Worm (Caenorhabditis elegans) whole organism, young adult: ENCODE data around the gene F40C5.1.

Experiments
- B0261.1 ChIP-seq: sonication (generic microtip); optimal IDR thresholded peaks from 2 replicates; lab custom pipeline; 2016; ENCODE audit warnings: mild to moderate bottlenecking, missing genetic modification characterization, moderate library complexity, missing compliant biosample characterization
- C17E4.6 ChIP-seq: fragments of 200-800 bp; sonication (Bioruptor generic); IDR thresholded peaks from 2 replicates; pipeline ENCODE4 v1.3.6; 2022; ENCODE audit warnings: missing genetic modification reagents, missing genetic modification characterization, missing compliant biosample characterization
- F10E7.11 ChIP-seq: sonication (generic microtip); optimal IDR thresholded peaks from 2 replicates; lab custom pipeline; 2017; ENCODE audit warnings: mild to moderate bottlenecking, missing genetic modification characterization, moderate library complexity, missing compliant biosample characterization
- F49E8.2 ChIP-seq: sonication (generic microtip); optimal IDR thresholded peaks from 3 replicates; lab custom pipeline; 2017; ENCODE audit warnings: missing genetic modification characterization, mild to moderate bottlenecking, missing compliant biosample characterization, antibody characterized with exemption, moderate library complexity; ENCODE audit not compliant: insufficient read depth
- T07F8.4 ChIP-seq: sonication (generic microtip); optimal IDR thresholded peaks from 2 replicates; lab custom pipeline; 2016; ENCODE audit warnings: mild to moderate bottlenecking, missing genetic modification characterization, moderate library complexity, missing compliant biosample characterization
- Y53F4B.3 ChIP-seq: fragments of 200-800 bp; sonication (Bioruptor generic); IDR thresholded peaks from 2 replicates; pipeline ENCODE4 v1.3.6; 2022; ENCODE audit warnings: missing genetic modification reagents, missing genetic modification characterization, missing compliant biosample characterization
- Y79H2A.3 ChIP-seq: fragments of 200-800 bp; sonication (Bioruptor generic); conservative IDR thresholded peaks from 2 replicates; pipeline ENCODE4 v1.3.6; 2022; ENCODE audit warnings: missing genetic modification reagents, missing genetic modification characterization, missing compliant biosample characterization
- Y95B8A.8 ChIP-seq: fragments of 200-800 bp; sonication (Bioruptor generic); IDR thresholded peaks from 2 replicates; pipeline ENCODE4 v1.3.6; 2022; ENCODE audit warnings: missing genetic modification reagents, missing genetic modification characterization, missing compliant biosample characterization
- ZK185.1 ChIP-seq: sonication (generic microtip); optimal IDR thresholded peaks from 2 replicates; lab custom pipeline; 2016; ENCODE audit warnings: mild to moderate bottlenecking, missing genetic modification characterization, missing compliant biosample characterization; ENCODE audit not compliant: poor library complexity, severe bottlenecking
- akir-1 ChIP-seq: fragments of 200-800 bp; sonication (Bioruptor generic); optimal IDR thresholded peaks from 2 replicates; lab custom pipeline; 2018; ENCODE audit warnings: mild to moderate bottlenecking, missing genetic modification characterization, moderate library complexity, missing compliant biosample characterization
- attf-3 ChIP-seq: fragments of 200-800 bp; sonication (Bioruptor generic); conservative IDR thresholded peaks from 2 replicates; pipeline ENCODE4 v1.3.6; 2022; ENCODE audit warnings: missing genetic modification reagents, missing genetic modification characterization, missing compliant biosample characterization
- attf-5 ChIP-seq: fragments of 200-800 bp; sonication (Bioruptor generic); optimal IDR thresholded peaks from 2 replicates; lab custom pipeline; 2018; ENCODE audit warnings: mild to moderate bottlenecking, missing genetic modification characterization, missing compliant biosample characterization
- cebp-1 ChIP-seq, 2 experiments: fragments of 200-800 bp in 1 of 2; sonication (Bioruptor generic) in 1 of 2; sonication (generic microtip) in 1 of 2; IDR thresholded peaks in 1 of 2; optimal IDR thresholded peaks in 1 of 2; 2 replicates each; pipeline versions ENCODE4 v1.3.6 to Lab custom; 2017 to 2022; ENCODE audit warnings: missing compliant biosample characterization in 2 of 2, missing genetic modification characterization in 2 of 2, mild to moderate bottlenecking in 1 of 2, missing genetic modification reagents in 1 of 2, moderate library complexity in 1 of 2
- ceh-100 ChIP-seq: fragments of 200-800 bp; sonication (Bioruptor generic); IDR thresholded peaks from 2 replicates; pipeline ENCODE4 v1.3.6; 2022; ENCODE audit warnings: missing genetic modification reagents, missing genetic modification characterization, missing compliant biosample characterization
- ceh-58 ChIP-seq: fragments of 200-800 bp; sonication (Bioruptor generic); IDR thresholded peaks from 2 replicates; pipeline ENCODE4 v1.3.6; 2022; ENCODE audit warnings: missing genetic modification characterization, missing compliant biosample characterization
- ceh-91 ChIP-seq: fragments of 200-800 bp; sonication (Bioruptor generic); IDR thresholded peaks from 2 replicates; pipeline ENCODE4 v1.3.6; 2022; ENCODE audit warnings: missing genetic modification reagents, missing genetic modification characterization, missing compliant biosample characterization
- dpff-1 ChIP-seq: sonication (generic microtip); optimal IDR thresholded peaks from 2 replicates; lab custom pipeline; 2017; ENCODE audit warnings: mild to moderate bottlenecking, missing genetic modification characterization, missing compliant biosample characterization
- egl-44 ChIP-seq: fragments of 200-800 bp; sonication (Bioruptor generic); IDR thresholded peaks from 2 replicates; pipeline ENCODE4 v1.3.6; 2022; ENCODE audit warnings: missing genetic modification reagents, missing genetic modification characterization, missing compliant biosample characterization
- egrh-3 ChIP-seq: fragments of 200-800 bp; sonication (Bioruptor generic); IDR thresholded peaks from 2 replicates; pipeline ENCODE4 v1.3.6; 2022; ENCODE audit warnings: missing genetic modification reagents, missing genetic modification characterization, missing compliant biosample characterization
- gei-17 ChIP-seq: fragments of 200-800 bp; sonication (Bioruptor generic); optimal IDR thresholded peaks from 2 replicates; lab custom pipeline; 2018; ENCODE audit warnings: mild to moderate bottlenecking, missing genetic modification characterization, missing compliant biosample characterization
- hlh-12 ChIP-seq: sonication (generic microtip); optimal IDR thresholded peaks from 2 replicates; lab custom pipeline; 2016; ENCODE audit warnings: missing genetic modification characterization, missing compliant biosample characterization
- hmg-1.2 ChIP-seq: fragments of 200-800 bp; sonication (Bioruptor generic); IDR thresholded peaks from 2 replicates; pipeline ENCODE4 v1.3.6; 2022; ENCODE audit warnings: missing genetic modification reagents, missing genetic modification characterization, missing compliant biosample characterization
- let-526 ChIP-seq: fragments of 200-800 bp; sonication (Bioruptor generic); IDR thresholded peaks from 2 replicates; pipeline ENCODE4 v1.3.6; 2022; ENCODE audit warnings: missing genetic modification reagents, missing genetic modification characterization, missing compliant biosample characterization
- let-607 ChIP-seq, 2 experiments: fragments of 200-800 bp in 1 of 2; sonication (Bioruptor generic) in 1 of 2; sonication (generic microtip) in 1 of 2; optimal IDR thresholded peaks; 2 replicates each; lab custom pipeline; 2016 to 2018; ENCODE audit warnings: mild to moderate bottlenecking in 2 of 2, missing compliant biosample characterization in 2 of 2, missing genetic modification characterization in 2 of 2, moderate library complexity in 2 of 2, missing genotype in 1 of 2
- lin-40 ChIP-seq: sonication (generic microtip); optimal IDR thresholded peaks from 2 replicates; lab custom pipeline; 2016; ENCODE audit warnings: missing genetic modification characterization, mild to moderate bottlenecking, missing compliant biosample characterization, missing genotype, missing genetic modification reagents
- madf-10 ChIP-seq: sonication (generic microtip); optimal IDR thresholded peaks from 2 replicates; lab custom pipeline; 2016; ENCODE audit warnings: mild to moderate bottlenecking, missing genetic modification characterization, missing compliant biosample characterization
- madf-3 ChIP-seq: fragments of 200-800 bp; sonication (Bioruptor generic); IDR thresholded peaks from 2 replicates; pipeline ENCODE4 v1.3.6; 2022; ENCODE audit warnings: missing genetic modification reagents, missing genetic modification characterization, missing compliant biosample characterization
- madf-8 ChIP-seq: fragments of 200-800 bp; sonication (Bioruptor generic); conservative IDR thresholded peaks from 2 replicates; pipeline ENCODE4 v1.3.6; 2022; ENCODE audit warnings: missing genetic modification reagents, missing genetic modification characterization, missing compliant biosample characterization
- mel-28 ChIP-seq: sonication (generic microtip); optimal IDR thresholded peaks from 2 replicates; lab custom pipeline; 2016; ENCODE audit warnings: borderline replicate concordance, mild to moderate bottlenecking, missing genetic modification characterization, missing compliant biosample characterization
- mes-4 ChIP-seq: sonication (generic microtip); optimal IDR thresholded peaks from 2 replicates; lab custom pipeline; 2016; ENCODE audit warnings: missing genotype, missing genetic modification characterization, missing compliant biosample characterization
- nfya-2 ChIP-seq: fragments of 200-800 bp; sonication (Bioruptor generic); IDR thresholded peaks from 2 replicates; pipeline ENCODE4 v1.3.6; 2022; ENCODE audit warnings: missing genetic modification reagents, missing genetic modification characterization, missing compliant biosample characterization
- nfyb-1 ChIP-seq: fragments of 200-800 bp; sonication (Bioruptor generic); IDR thresholded peaks from 2 replicates; pipeline ENCODE4 v1.3.6; 2022; ENCODE audit warnings: missing genetic modification reagents, missing genetic modification characterization, missing compliant biosample characterization
- nhr-120 ChIP-seq: fragments of 200-800 bp; sonication (Bioruptor generic); IDR thresholded peaks from 2 replicates; pipeline ENCODE4 v1.3.6; 2022; ENCODE audit warnings: missing genetic modification characterization, missing compliant biosample characterization
- nhr-90 ChIP-seq: sonication (generic microtip); optimal IDR thresholded peaks from 2 replicates; lab custom pipeline; 2016; ENCODE audit warnings: missing genotype, mild to moderate bottlenecking, missing genetic modification characterization, missing compliant biosample characterization
- rcor-1 ChIP-seq: fragments of 200-800 bp; sonication (Bioruptor generic); IDR thresholded peaks from 2 replicates; pipeline ENCODE4 v1.3.6; 2022; ENCODE audit warnings: missing genetic modification reagents, missing genetic modification characterization, missing compliant biosample characterization
- repo-1 ChIP-seq: sonication (generic microtip); optimal IDR thresholded peaks from 2 replicates; lab custom pipeline; 2017; ENCODE audit warnings: mild to moderate bottlenecking, missing genetic modification characterization, missing compliant biosample characterization
- rpc-1 ChIP-seq, 2 experiments: fragments of 150-350 bp in 1 of 2; sonication (generic microtip) in 1 of 2; optimal IDR thresholded peaks; 2 replicates each; lab custom pipeline; 2014 to 2018; ENCODE audit warnings: missing biosample characterization in 1 of 2, missing genetic modification characterization in 1 of 2, missing genetic modification reagents in 1 of 2, missing genotype in 1 of 2
- sea-2 ChIP-seq: fragments of 200-800 bp; sonication (Bioruptor generic); IDR thresholded peaks from 2 replicates; pipeline ENCODE4 v1.3.6; 2022; ENCODE audit warnings: missing genetic modification characterization, missing compliant biosample characterization
- snpc-1.3 ChIP-seq: sonication (generic microtip); optimal IDR thresholded peaks from 2 replicates; lab custom pipeline; 2017; ENCODE audit warnings: missing genetic modification characterization, mild to moderate bottlenecking, missing compliant biosample characterization, antibody characterized with exemption, moderate library complexity, missing genotype, missing genetic modification reagents; ENCODE audit not compliant: insufficient read depth
- snpc-3.4 ChIP-seq: sonication (generic microtip); optimal IDR thresholded peaks from 2 replicates; lab custom pipeline; 2017; ENCODE audit warnings: missing genetic modification characterization, mild to moderate bottlenecking, missing compliant biosample characterization, antibody characterized with exemption, moderate library complexity, missing genotype, missing genetic modification reagents
- snpc-4 ChIP-seq, 5 experiments: fragments of 150-350 bp in 1 of 5; sonication (generic microtip) in 4 of 5; optimal IDR thresholded peaks; 2 replicates each; lab custom pipeline; 2014 to 2018; ENCODE audit warnings: missing genetic modification characterization in 5 of 5, missing biosample characterization in 3 of 5, antibody characterized with exemption in 2 of 5, mild to moderate bottlenecking in 2 of 5, missing compliant biosample characterization in 2 of 5, missing genotype in 2 of 5, moderate library complexity in 2 of 5, missing genetic modification reagents in 1 of 5
- sptf-2 ChIP-seq: fragments of 200-800 bp; sonication (Bioruptor generic); optimal IDR thresholded peaks from 2 replicates; lab custom pipeline; 2018; ENCODE audit warnings: mild to moderate bottlenecking, missing genetic modification characterization, missing compliant biosample characterization
- tlf-1 ChIP-seq: fragments of 200-800 bp; sonication (Bioruptor generic); optimal IDR thresholded peaks from 2 replicates; lab custom pipeline; 2018; ENCODE audit warnings: mild to moderate bottlenecking, missing genetic modification characterization, missing compliant biosample characterization
- ztf-3 ChIP-seq: fragments of 200-800 bp; sonication (Bioruptor generic); optimal IDR thresholded peaks from 2 replicates; lab custom pipeline; 2018; ENCODE audit warnings: mild to moderate bottlenecking, missing genetic modification characterization, missing compliant biosample characterization

F40C5.1 gene

DNA sequence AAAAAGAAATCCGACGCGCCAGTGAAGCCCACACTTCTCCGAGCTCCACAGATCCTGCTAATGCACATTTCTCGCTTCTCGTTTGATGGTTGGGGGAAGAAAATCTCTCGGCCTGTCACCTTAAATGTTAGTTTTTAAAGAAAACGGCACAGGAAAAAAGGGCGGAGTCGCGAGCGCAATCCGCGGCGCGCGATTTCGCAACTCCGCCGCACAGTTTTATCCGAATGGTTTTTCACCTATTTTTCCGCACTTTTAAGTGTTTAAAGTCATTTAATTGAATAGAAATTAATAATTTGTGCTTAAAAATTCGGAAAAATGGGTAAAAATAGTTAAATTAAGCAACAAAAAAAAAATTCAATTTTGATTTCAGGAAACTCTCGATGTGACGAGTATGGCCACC is 15.1 kb downstream of the F40C5.1 start (continued):
- TF ChIP-seq nhr-120 (GFP tag; lab: Robert Waterston, UW) (no peak), C17E4.6 (GFP tag; lab: Robert Waterston, UW) (no peak), F49E8.2 (tag; lab: Kevin White, UChicago) (no peak), madf-8 (no peak), dpff-1 (tag; lab: Kevin White, UChicago) (no peak), hmg-1.2 (GFP tag; lab: Robert Waterston, UW) (0 out of 2 replicates have a peak, but pooled peaks have one; percentile 11), repo-1 (no peak), sea-2 (GFP tag; lab: Robert Waterston, UW) (no peak), mes-4 (tag; lab: Kevin White, UChicago) (no peak), let-607 (tag; optimal IDR thresholded peaks at IDR 0.05; lab: Kevin White, UChicago) (no peak), snpc-4 (GFP tag; optimal IDR thresholded peaks at IDR 0.05; lab: Kevin White, UChicago) (no peak), snpc-4 (tag; optimal IDR thresholded peaks at IDR 0.05; lab: Kevin White, UChicago) (no peak), nfyb-1 (GFP tag; lab: Robert Waterston, UW) (no peak; the same call in 1 of the 2 replicates), let-526 (GFP tag; lab: Robert Waterston, UW) (no peak), snpc-3.4 (tag; lab: Kevin White, UChicago) (no peak), F10E7.11 (tag; lab: Kevin White, UChicago) (no peak), T07F8.4 (tag; lab: Kevin White, UChicago) (no peak), rpc-1 (optimal IDR thresholded peaks at IDR 0.05; lab: Kevin White, UChicago) (no peak), rpc-1 (tag; optimal IDR thresholded peaks at IDR 0.05; lab: Kevin White, UChicago) (no peak), madf-3 (GFP tag; lab: Robert Waterston, UW) (no peak), ZK185.1 (tag; lab: Kevin White, UChicago) (no peak), ceh-100 (no peak), gei-17 (GFP tag; lab: Kevin White, UChicago) (no peak), egrh-3 (GFP tag; lab: Robert Waterston, UW) (peak; percentile 9; the same call in 1 of the 2 replicates), attf-5 (GFP tag; lab: Kevin White, UChicago) (peak; percentile 17), cebp-1 (GFP tag; IDR thresholded peaks at IDR 0.05; lab: Robert Waterston, UW) (peak; percentile 88), cebp-1 (tag; optimal IDR thresholded peaks at IDR 0.05; lab: Kevin White, UChicago) (peak; percentile 98)

- TF ChIP-seq attf-3 (no peak), egl-44 (GFP tag; lab: Robert Waterston, UW) (no peak), madf-10 (tag; lab: Kevin White, UChicago) (no peak), akir-1 (GFP tag; lab: Kevin White, UChicago) (no peak), T07F8.4 (tag; lab: Kevin White, UChicago) (no peak), snpc-4 (GFP tag; optimal IDR thresholded peaks at IDR 0.05; lab: Kevin White, UChicago) (no peak), snpc-4 (tag; optimal IDR thresholded peaks at IDR 0.05; lab: Kevin White, UChicago) (no peak), nfya-2 (GFP tag; lab: Robert Waterston, UW) (no peak), sptf-2 (GFP tag; lab: Kevin White, UChicago) (no peak), rcor-1 (no peak), lin-40 (tag; lab: Kevin White, UChicago) (no peak), mel-28 (tag; lab: Kevin White, UChicago) (no peak), Y53F4B.3 (GFP tag; lab: Robert Waterston, UW) (no peak), snpc-1.3 (tag; lab: Kevin White, UChicago) (peak; percentile 10), hlh-12 (tag; lab: Kevin White, UChicago) (no peak), nhr-90 (tag; lab: Kevin White, UChicago) (peak; percentile 28), ceh-58 (no peak), tlf-1 (GFP tag; lab: Kevin White, UChicago) (no peak), Y79H2A.3 (GFP tag; lab: Robert Waterston, UW) (no peak), ztf-3 (GFP tag; lab: Kevin White, UChicago) (no peak), B0261.1 (tag; lab: Kevin White, UChicago) (peak; percentile 65), mes-4 (tag; lab: Kevin White, UChicago) (no peak), ceh-91 (GFP tag; lab: Robert Waterston, UW) (no peak), snpc-3.4 (tag; lab: Kevin White, UChicago) (peak; percentile 55), sea-2 (GFP tag; lab: Robert Waterston, UW) (no peak), Y95B8A.8 (GFP tag; lab: Robert Waterston, UW) (no peak)
Measured at ce11 chrV:3588223-3588622, 15.7 kb downstream of the F40C5.1 start.
